Worm (Caenorhabditis elegans) whole organism, midembryonic: ENCODE data around the gene F37A4.2.

Experiments
- T22C8.4 ChIP-seq: fragments of 200-800 bp; sonication (Bioruptor generic); IDR thresholded peaks from 2 replicates; pipeline ENCODE4 v1.3.6; 2022; ENCODE audit warnings: missing genetic modification characterization, missing compliant biosample characterization
- cog-1 ChIP-seq: sonication (generic microtip); optimal IDR thresholded peaks from 2 replicates; lab custom pipeline; 2016; ENCODE audit warnings: missing genetic modification characterization, missing compliant biosample characterization
- flt-1 ChIP-seq: fragments of 200-800 bp; sonication (Bioruptor generic); IDR thresholded peaks from 2 replicates; pipeline ENCODE4 v1.3.6; 2022; ENCODE audit warnings: missing genetic modification characterization, missing compliant biosample characterization
- klf-2 ChIP-seq: fragments of 200-800 bp; sonication (Bioruptor generic); conservative IDR thresholded peaks from 2 replicates; pipeline ENCODE4 v1.3.6; 2022; ENCODE audit warnings: missing genetic modification reagents, missing genetic modification characterization, missing compliant biosample characterization
- med-1 ChIP-seq: sonication (generic microtip); optimal IDR thresholded peaks from 2 replicates; lab custom pipeline; 2017; ENCODE audit warnings: missing genetic modification characterization, mild to moderate bottlenecking, missing compliant biosample characterization, antibody characterized with exemption, missing genetic modification reagents; ENCODE audit not compliant: insufficient read depth
- ref-1 ChIP-seq: fragments of 200-800 bp; sonication (Bioruptor generic); conservative IDR thresholded peaks from 2 replicates; pipeline ENCODE4 v1.3.6; 2022; ENCODE audit warnings: missing genetic modification reagents, missing genetic modification characterization, missing compliant biosample characterization
- tab-1 ChIP-seq: fragments of 200-800 bp; sonication (Bioruptor generic); IDR thresholded peaks from 2 replicates; pipeline ENCODE4 v1.3.6; 2022; ENCODE audit warnings: missing genetic modification characterization, missing compliant biosample characterization
- ztf-23 ChIP-seq: fragments of 200-800 bp; sonication (Bioruptor generic); IDR thresholded peaks from 2 replicates; pipeline ENCODE4 v1.3.6; 2022; ENCODE audit warnings: missing genetic modification reagents, missing genetic modification characterization, missing compliant biosample characterization
- ztf-29 ChIP-seq: fragments of 200-800 bp; sonication (Bioruptor generic); IDR thresholded peaks from 2 replicates; pipeline ENCODE4 v1.3.6; 2022; ENCODE audit warnings: missing genetic modification reagents, missing genetic modification characterization, missing compliant biosample characterization

- TF ChIP-seq cog-1 (tag; lab: Kevin White, UChicago) (no peak), med-1 (GFP tag; lab: Kevin White, UChicago) (no peak), tab-1 (no peak), ztf-23 (GFP tag; lab: Robert Waterston, UW) (no peak), ref-1 (GFP tag; lab: Robert Waterston, UW) (no peak), flt-1 (GFP tag; lab: Robert Waterston, UW) (no peak), ztf-29 (GFP tag; lab: Robert Waterston, UW) (no peak), klf-2 (no peak), T22C8.4 (no peak)
These were observed 31.8 kb upstream of the F37A4.2 start for ce11 chrIII:6690490-6690889.
